Fruit fly (Drosophila melanogaster): ENCODE measurements around the gene Rop.

- TF ChIP-seq oc (tag; optimal IDR thresholded peaks at IDR 0.05) (no peak), Ada2b (GFP tag; IDR thresholded peaks at IDR 0.05) (no peak), CG10462 (GFP tag; optimal IDR thresholded peaks at IDR 0.05) (no peak), Awh (GFP tag; IDR thresholded peaks at IDR 0.05) (no peak), vnd (GFP tag; IDR thresholded peaks at IDR 0.05; ENCODE audit: partially characterized antibody) (no peak), CG7556 (GFP tag; optimal IDR thresholded peaks at IDR 0.05) (no peak), CG2116 (GFP tag; optimal IDR thresholded peaks at IDR 0.05) (peak; percentile 62), CHES-1-like (GFP tag; optimal IDR thresholded peaks at IDR 0.05) (no peak), mld (GFP tag; IDR thresholded peaks at IDR 0.05; ENCODE audit: partially characterized antibody) (no peak), Hey (tag; optimal IDR thresholded peaks at IDR 0.05) (no peak), prd (optimal IDR thresholded peaks at IDR 0.05) (no peak), prd (GFP tag; IDR thresholded peaks at IDR 0.05) (no peak), cwo (GFP tag; optimal IDR thresholded peaks at IDR 0.05) (peak; percentile 20), CG12071 (GFP tag; optimal IDR thresholded peaks at IDR 0.05) (peak; percentile 2)
Measured at dm6 chr3L:4169957-4170651, 31.3 kb upstream of the Rop start, which contains the start of gene Ero1L.
